Fruit fly (Drosophila melanogaster): ENCODE data around the gene escl.
A peak's percentile ranks its signal among the peaks of the same experiment; 100 is the strongest.

Gene escl

dm6 chr2L:12006397-12007330, 15.9 kb downstream of the escl start:
- peak; percentile 32 for TF ChIP-seq CG8478 (optimal IDR thresholded peaks at IDR 0.05)
- TF ChIP-seq Dll (optimal IDR thresholded peaks at IDR 0.05): no peak
- TF ChIP-seq pan (optimal IDR thresholded peaks at IDR 0.05): peak; percentile 80
- TF ChIP-seq EcR (GFP tag; optimal IDR thresholded peaks at IDR 0.05): no peak
- no peak for TF ChIP-seq usp (GFP tag; optimal IDR thresholded peaks at IDR 0.05)
- no peak for TF ChIP-seq psq (optimal IDR thresholded peaks at IDR 0.05)

dm6 chr2L:12007331-12007791, 16.6 kb downstream of the escl start:
- TF ChIP-seq EcR (GFP tag; optimal IDR thresholded peaks at IDR 0.05) (peak; percentile 60 to 85), Dll (optimal IDR thresholded peaks at IDR 0.05) (peak; percentile 21), usp (GFP tag; optimal IDR thresholded peaks at IDR 0.05) (no peak), psq (optimal IDR thresholded peaks at IDR 0.05) (no peak), CG8478 (optimal IDR thresholded peaks at IDR 0.05) (peak; percentile 69), pan (optimal IDR thresholded peaks at IDR 0.05) (no peak)

- no peak for TF ChIP-seq pan (optimal IDR thresholded peaks at IDR 0.05)
- TF ChIP-seq psq (optimal IDR thresholded peaks at IDR 0.05): no peak
- no peak for TF ChIP-seq EcR (GFP tag; optimal IDR thresholded peaks at IDR 0.05)
- no peak for TF ChIP-seq usp (GFP tag; optimal IDR thresholded peaks at IDR 0.05)
- no peak for TF ChIP-seq Dll (optimal IDR thresholded peaks at IDR 0.05)
- TF ChIP-seq CG8478 (optimal IDR thresholded peaks at IDR 0.05): no peak
These were observed 17.1 kb downstream of the escl start, which contains the start of gene Rh5 for dm6 chr2L:12007853-12008252. Rh5 (plus strand) TSS chr2L:12008153.

dm6 chr2L:12010100-12010876, 19.6 kb downstream of the escl start:
- TF ChIP-seq Dll (optimal IDR thresholded peaks at IDR 0.05) (no peak), pan (optimal IDR thresholded peaks at IDR 0.05) (no peak), psq (optimal IDR thresholded peaks at IDR 0.05) (no peak), usp (GFP tag; optimal IDR thresholded peaks at IDR 0.05) (no peak), EcR (GFP tag; optimal IDR thresholded peaks at IDR 0.05) (peak in 1 of 2 experiments; percentile 54)

dm6 chr2L:12010877-12011666, 20.3 kb downstream of the escl start:
- TF ChIP-seq Dll (optimal IDR thresholded peaks at IDR 0.05) (peak; percentile 65), CG8478 (optimal IDR thresholded peaks at IDR 0.05) (peak; percentile 79), EcR (GFP tag; optimal IDR thresholded peaks at IDR 0.05) (no peak)

- peak; percentile 42 for TF ChIP-seq Dll (optimal IDR thresholded peaks at IDR 0.05)
- peak; percentile 96 to 98 for TF ChIP-seq EcR (GFP tag; optimal IDR thresholded peaks at IDR 0.05)
- no peak for TF ChIP-seq pan (optimal IDR thresholded peaks at IDR 0.05)
- no peak for TF ChIP-seq CG8478 (optimal IDR thresholded peaks at IDR 0.05)
- TF ChIP-seq psq (optimal IDR thresholded peaks at IDR 0.05): no peak
- no peak for TF ChIP-seq usp (GFP tag; optimal IDR thresholded peaks at IDR 0.05)
These were observed 21.2 kb downstream of the escl start for dm6 chr2L:12011682-12012655.

dm6 chr2L:12013243-12013642, 22.5 kb downstream of the escl start:
- no peak for TF ChIP-seq Dll (optimal IDR thresholded peaks at IDR 0.05)
- TF ChIP-seq usp (GFP tag; optimal IDR thresholded peaks at IDR 0.05): no peak
- peak in 1 of 2 experiments; percentile 52 for TF ChIP-seq EcR (GFP tag; optimal IDR thresholded peaks at IDR 0.05)
- TF ChIP-seq pan (optimal IDR thresholded peaks at IDR 0.05): no peak
- TF ChIP-seq CG8478 (optimal IDR thresholded peaks at IDR 0.05): no peak
- TF ChIP-seq psq (optimal IDR thresholded peaks at IDR 0.05): no peak

dm6 chr2L:12013741-12014393, 23.1 kb downstream of the escl start:
- no peak for TF ChIP-seq Dll (optimal IDR thresholded peaks at IDR 0.05)
- no peak for TF ChIP-seq psq (optimal IDR thresholded peaks at IDR 0.05)
- TF ChIP-seq EcR (GFP tag; optimal IDR thresholded peaks at IDR 0.05): peak in 1 of 2 experiments; percentile 97
- TF ChIP-seq usp (GFP tag; optimal IDR thresholded peaks at IDR 0.05): no peak
- no peak for TF ChIP-seq pan (optimal IDR thresholded peaks at IDR 0.05)

dm6 chr2L:12020735-12021134, 30.0 kb downstream of the escl start, which contains the start of gene Wdr81:
Wdr81 (minus strand) TSS chr2L:12020960.
- TF ChIP-seq Dll (optimal IDR thresholded peaks at IDR 0.05) (no peak), psq (optimal IDR thresholded peaks at IDR 0.05) (no peak), EcR (GFP tag; optimal IDR thresholded peaks at IDR 0.05) (no peak), pan (optimal IDR thresholded peaks at IDR 0.05) (no peak), usp (GFP tag; optimal IDR thresholded peaks at IDR 0.05) (no peak), CG8478 (optimal IDR thresholded peaks at IDR 0.05) (no peak)

dm6 chr2L:12021193-12021592, 30.5 kb downstream of the escl start:
- TF ChIP-seq EcR (GFP tag; optimal IDR thresholded peaks at IDR 0.05): no peak
- no peak for TF ChIP-seq usp (GFP tag; optimal IDR thresholded peaks at IDR 0.05)
- no peak for TF ChIP-seq Dll (optimal IDR thresholded peaks at IDR 0.05)
- no peak for TF ChIP-seq CG8478 (optimal IDR thresholded peaks at IDR 0.05)
- no peak for TF ChIP-seq psq (optimal IDR thresholded peaks at IDR 0.05)
- TF ChIP-seq pan (optimal IDR thresholded peaks at IDR 0.05): no peak

All from whole organism.